Fruit fly (Drosophila melanogaster) Kc167 (cell line): ENCODE data around the gene CG42526.

Experiments used
- Myc ChIP-seq: fragments of >200 bp; optimal IDR thresholded peaks from 2 replicates; lab custom pipeline; 2017; ENCODE audit warnings: missing external identifiers
- h ChIP-seq: fragments of >200 bp; optimal IDR thresholded peaks from 3 replicates; lab custom pipeline; 2018; ENCODE audit warnings: missing external identifiers
- insv ChIP-seq: fragments of >200 bp; optimal IDR thresholded peaks from 3 replicates; lab custom pipeline; 2018; ENCODE audit warnings: missing external identifiers
- psq ChIP-seq: fragments of >200 bp; optimal IDR thresholded peaks from 2 replicates; lab custom pipeline; 2017; ENCODE audit warnings: missing external identifiers
- ttk ChIP-seq: sonication (Bioruptor generic); optimal IDR thresholded peaks from 2 replicates; lab custom pipeline; 2017; ENCODE audit warnings: missing external identifiers

DNA sequence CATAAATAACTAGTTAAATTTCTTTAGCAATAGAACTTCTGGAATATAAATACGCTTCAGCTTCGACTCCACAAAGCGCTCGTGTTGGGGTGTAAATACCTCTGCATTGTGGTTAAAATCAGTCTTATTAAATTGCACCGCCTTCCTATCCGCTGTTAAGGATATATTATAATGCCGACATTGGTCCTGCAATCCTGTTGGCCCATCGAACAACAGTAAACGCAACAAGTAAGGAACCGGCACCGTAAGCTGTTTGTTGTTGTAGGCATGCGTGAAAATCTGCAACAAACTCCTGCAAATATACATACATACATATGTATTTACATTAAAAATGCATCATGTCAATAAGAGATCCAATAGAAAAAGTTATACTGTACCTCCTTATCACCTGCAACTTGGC lies 21.2 kb upstream of the CG42526 start:
- TF ChIP-seq Myc (no peak), ttk (lab: Kevin White, UChicago) (no peak), h (lab: Kevin White, UChicago) (no peak), psq (lab: Kevin White, UChicago) (no peak), insv (lab: Kevin White, UChicago) (no peak)
